Fruit fly (Drosophila melanogaster) S2 (cell line): ENCODE measurements around the gene Pex2.

ENCODE experiments used
- CG8478 ChIP-seq: fragments of >200 bp; optimal IDR thresholded peaks from 2 replicates; lab custom pipeline; 2018
- CTCF ChIP-seq, 2 experiments: fragments of >200 bp; optimal IDR thresholded peaks; 2 replicates each; lab custom pipeline; 2018

dm6 chr3L:8363266-8363665, 24.4 kb downstream of the Pex2 start:
- TF ChIP-seq CTCF (optimal IDR thresholded peaks at IDR 0.05; lab: Kevin White, UChicago), result no peak
- no peak for TF ChIP-seq CG8478 (lab: Kevin White, UChicago)
